Fruit fly (Drosophila melanogaster) whole organism, embryonic: Measurements from ENCODE around the gene Nab2.
A peak's percentile ranks its signal among the peaks of the same experiment; 100 is the strongest.

Experiments
- CG1024 ChIP-seq: fragments of 200-800 bp; sonication (Bioruptor generic); IDR thresholded peaks from 2 replicates; pipeline ENCODE4 v1.3.6; 2022; ENCODE audit warnings: missing biosample characterization, missing genetic modification characterization
- CG12071 ChIP-seq: fragments of 200-800 bp; sonication (Bioruptor generic); optimal IDR thresholded peaks from 3 replicates; lab custom pipeline; 2018; ENCODE audit warnings: missing biosample characterization, mild to moderate bottlenecking, missing genetic modification characterization
- CG12155 ChIP-seq: fragments of 200-800 bp; sonication (Bioruptor generic); optimal IDR thresholded peaks from 3 replicates; lab custom pipeline; 2016; ENCODE audit warnings: missing biosample characterization, missing genetic modification characterization
- CG12219 ChIP-seq: fragments of 200-800 bp; sonication (Bioruptor generic); optimal IDR thresholded peaks from 3 replicates; lab custom pipeline; 2018; ENCODE audit warnings: missing biosample characterization, mild to moderate bottlenecking, missing genetic modification characterization
- CG12236 ChIP-seq: fragments of 200-800 bp; sonication (Bioruptor generic); optimal IDR thresholded peaks from 2 replicates; lab custom pipeline; 2016; ENCODE audit warnings: missing biosample characterization, missing genetic modification characterization
- CG13775 ChIP-seq: fragments of 200-800 bp; sonication (Bioruptor generic); optimal IDR thresholded peaks from 3 replicates; lab custom pipeline; 2017; ENCODE audit warnings: missing biosample characterization, mild to moderate bottlenecking, missing genetic modification characterization
- CG14667 ChIP-seq: fragments of 200-800 bp; sonication (Bioruptor generic); IDR thresholded peaks from 2 replicates; pipeline ENCODE4 v1.3.6; 2022; ENCODE audit warnings: missing biosample characterization, missing genetic modification characterization
- CG15073 ChIP-seq: fragments of 200-800 bp; sonication (Bioruptor generic); optimal IDR thresholded peaks from 2 replicates; lab custom pipeline; 2016; ENCODE audit warnings: missing biosample characterization, missing genetic modification characterization
- CG1602 ChIP-seq: fragments of 200-800 bp; sonication (Bioruptor generic); optimal IDR thresholded peaks from 3 replicates; lab custom pipeline; 2016; ENCODE audit warnings: missing biosample characterization, missing genetic modification characterization
- CG1792 ChIP-seq: fragments of 200-800 bp; sonication (Bioruptor generic); optimal IDR thresholded peaks from 2 replicates; lab custom pipeline; 2016; ENCODE audit warnings: missing biosample characterization, missing genetic modification characterization
- CG3163 ChIP-seq: fragments of 200-800 bp; sonication (Bioruptor generic); optimal IDR thresholded peaks from 3 replicates; lab custom pipeline; 2016; ENCODE audit warnings: missing biosample characterization, missing genetic modification characterization
- CG32532 ChIP-seq: fragments of 200-800 bp; sonication (Bioruptor generic); IDR thresholded peaks from 2 replicates; pipeline ENCODE4 v1.3.6; 2022; ENCODE audit warnings: missing biosample characterization, missing genetic modification characterization
- CG6254 ChIP-seq: fragments of 200-800 bp; sonication (Bioruptor generic); optimal IDR thresholded peaks from 3 replicates; lab custom pipeline; 2017; ENCODE audit warnings: mild to moderate bottlenecking, missing biosample characterization, missing genetic modification reagents, missing genetic modification characterization
- CG7357 ChIP-seq: fragments of 200-800 bp; sonication (Bioruptor generic); IDR thresholded peaks from 3 replicates; pipeline ENCODE4 v1.3.6; 2022; ENCODE audit warnings: missing biosample characterization, missing genetic modification characterization
- CG7372 ChIP-seq: fragments of 200-800 bp; sonication (Bioruptor generic); IDR thresholded peaks from 2 replicates; pipeline ENCODE4 v1.3.6; 2022; ENCODE audit warnings: missing biosample characterization, missing genetic modification characterization
- CG7556 ChIP-seq: fragments of 200-800 bp; sonication (Bioruptor generic); optimal IDR thresholded peaks from 2 replicates; lab custom pipeline; 2017; ENCODE audit warnings: missing biosample characterization, mild to moderate bottlenecking, missing genetic modification characterization
- CG7786 ChIP-seq: fragments of 200-800 bp; sonication (Bioruptor generic); optimal IDR thresholded peaks from 2 replicates; lab custom pipeline; 2016; ENCODE audit warnings: missing biosample characterization, missing genetic modification characterization
- CG8478 ChIP-seq: fragments of >200 bp; optimal IDR thresholded peaks from 2 replicates; lab custom pipeline; 2018
- CG9215 ChIP-seq: fragments of 200-800 bp; sonication (Bioruptor generic); IDR thresholded peaks from 2 replicates; pipeline ENCODE4 v1.3.6; 2022; ENCODE audit warnings: missing biosample characterization, missing genetic modification characterization
- CHES-1-like ChIP-seq: fragments of 200-800 bp; sonication (Bioruptor generic); optimal IDR thresholded peaks from 2 replicates; lab custom pipeline; 2016; ENCODE audit warnings: missing biosample characterization, missing genetic modification characterization
- Dp ChIP-seq: fragments of 200-800 bp; sonication (Bioruptor generic); optimal IDR thresholded peaks from 2 replicates; lab custom pipeline; 2018; ENCODE audit warnings: missing biosample characterization, mild to moderate bottlenecking, missing genetic modification characterization, moderate library complexity
- Dref ChIP-seq: fragments of 200-800 bp; sonication (Bioruptor generic); IDR thresholded peaks from 2 replicates; pipeline ENCODE4 v1.3.6; 2022; ENCODE audit warnings: missing biosample characterization, missing genetic modification characterization
- E2f1 ChIP-seq: fragments of 200-800 bp; sonication (Bioruptor generic); IDR thresholded peaks from 2 replicates; pipeline ENCODE4 v1.3.6; 2022; ENCODE audit warnings: missing biosample characterization, missing genetic modification characterization
- Ets97D ChIP-seq: fragments of 200-800 bp; sonication (Bioruptor generic); optimal IDR thresholded peaks from 3 replicates; lab custom pipeline; 2016; ENCODE audit warnings: missing biosample characterization, missing genetic modification characterization
- Jarid2 ChIP-seq: fragments of 200-800 bp; sonication (Bioruptor generic); optimal IDR thresholded peaks from 3 replicates; lab custom pipeline; 2017; ENCODE audit warnings: mild to moderate bottlenecking, missing biosample characterization, missing genetic modification reagents, missing genetic modification characterization
- MBD-R2 ChIP-seq: fragments of 200-800 bp; sonication (Bioruptor generic); IDR thresholded peaks from 2 replicates; pipeline ENCODE4 v1.3.6; 2022; ENCODE audit warnings: missing biosample characterization, missing genetic modification characterization
- Max ChIP-seq: fragments of 200-800 bp; sonication (Bioruptor generic); optimal IDR thresholded peaks from 2 replicates; lab custom pipeline; 2016; ENCODE audit warnings: missing biosample characterization, mild to moderate bottlenecking, missing genetic modification characterization
- NfI ChIP-seq: fragments of 200-800 bp; sonication (Bioruptor generic); optimal IDR thresholded peaks from 3 replicates; lab custom pipeline; 2018; ENCODE audit warnings: missing biosample characterization, mild to moderate bottlenecking, missing genetic modification characterization, moderate library complexity
- Oaz ChIP-seq: fragments of 200-800 bp; sonication (Bioruptor generic); IDR thresholded peaks from 2 replicates; pipeline ENCODE4 v1.3.6; 2022; ENCODE audit warnings: missing biosample characterization, missing genetic modification characterization
- Opbp ChIP-seq: fragments of 200-800 bp; sonication (Bioruptor generic); IDR thresholded peaks from 3 replicates; pipeline ENCODE4 v1.3.6; 2022; ENCODE audit warnings: missing biosample characterization, missing genetic modification characterization; ENCODE audit not compliant: partially characterized antibody
- Ptx1 ChIP-seq: fragments of 200-800 bp; sonication (Bioruptor generic); IDR thresholded peaks from 2 replicates; pipeline ENCODE4 v1.3.6; 2022; ENCODE audit warnings: missing biosample characterization, missing genetic modification characterization
- Sin3A ChIP-seq: fragments of >200 bp; optimal IDR thresholded peaks from 2 replicates; lab custom pipeline; 2018
- Spps ChIP-seq: fragments of 200-800 bp; sonication (Bioruptor generic); optimal IDR thresholded peaks from 2 replicates; lab custom pipeline; 2018; ENCODE audit warnings: missing biosample characterization, mild to moderate bottlenecking, missing genetic modification characterization
- Vsx1 ChIP-seq: fragments of 200-800 bp; sonication (Bioruptor generic); optimal IDR thresholded peaks from 2 replicates; lab custom pipeline; 2017; ENCODE audit warnings: missing biosample characterization, mild to moderate bottlenecking, missing genetic modification characterization, missing genetic modification reagents
- bbx ChIP-seq: fragments of 200-800 bp; sonication (Bioruptor generic); IDR thresholded peaks from 2 replicates; pipeline ENCODE4 v1.3.6; 2022; ENCODE audit warnings: missing biosample characterization, missing genetic modification characterization; ENCODE audit not compliant: partially characterized antibody
- bsh ChIP-seq, 2 experiments: fragments of 200-800 bp; sonication (Bioruptor generic); optimal IDR thresholded peaks; 2 replicates each; lab custom pipeline; 2017 to 2018; ENCODE audit warnings: mild to moderate bottlenecking in 2 of 2, missing biosample characterization in 2 of 2, missing genetic modification characterization in 2 of 2, moderate library complexity in 1 of 2
- cwo ChIP-seq: fragments of 200-800 bp; sonication (Bioruptor generic); optimal IDR thresholded peaks from 3 replicates; lab custom pipeline; 2017; ENCODE audit warnings: missing biosample characterization, missing genetic modification characterization, mild to moderate bottlenecking, moderate library complexity, missing genetic modification reagents
- disco-r ChIP-seq: fragments of 200-800 bp; sonication (Bioruptor generic); optimal IDR thresholded peaks from 2 replicates; lab custom pipeline; 2016; ENCODE audit warnings: missing biosample characterization, missing genetic modification characterization
- fu2 ChIP-seq: fragments of 200-800 bp; sonication (Bioruptor generic); optimal IDR thresholded peaks from 2 replicates; lab custom pipeline; 2016; ENCODE audit warnings: missing biosample characterization, missing genetic modification characterization
- ham ChIP-seq: fragments of 200-800 bp; sonication (Bioruptor generic); IDR thresholded peaks from 2 replicates; pipeline ENCODE4 v1.3.6; 2022; ENCODE audit warnings: missing biosample characterization, missing genetic modification characterization
- hb ChIP-seq: fragments of 200-800 bp; sonication (Bioruptor generic); IDR thresholded peaks from 3 replicates; pipeline ENCODE4 v1.3.6; 2022; ENCODE audit warnings: missing biosample characterization, missing genetic modification characterization; ENCODE audit not compliant: partially characterized antibody
- hkb ChIP-seq, 2 experiments: fragments of 200-800 bp in 1 of 2; fragments of >200 bp in 1 of 2; sonication (Bioruptor generic) in 1 of 2; IDR thresholded peaks in 1 of 2; optimal IDR thresholded peaks in 1 of 2; 2 replicates each; pipeline versions ENCODE4 v1.3.6 to Lab custom; 2017 to 2022; ENCODE audit warnings: missing biosample characterization in 1 of 2, missing genetic modification characterization in 1 of 2
- inv ChIP-seq: fragments of 200-800 bp; sonication (Bioruptor generic); IDR thresholded peaks from 2 replicates; pipeline ENCODE4 v1.3.6; 2022; ENCODE audit warnings: missing biosample characterization, missing genetic modification characterization; ENCODE audit not compliant: partially characterized antibody
- pita ChIP-seq: fragments of 200-800 bp; sonication (Bioruptor generic); optimal IDR thresholded peaks from 2 replicates; lab custom pipeline; 2017; ENCODE audit warnings: missing biosample characterization, mild to moderate bottlenecking, missing genetic modification characterization
- run ChIP-seq: fragments of 200-800 bp; sonication (Bioruptor generic); optimal IDR thresholded peaks from 3 replicates; lab custom pipeline; 2018; ENCODE audit warnings: missing biosample characterization, mild to moderate bottlenecking, missing genetic modification characterization
- slbo ChIP-seq: fragments of 200-800 bp; sonication (Bioruptor generic); IDR thresholded peaks from 2 replicates; pipeline ENCODE4 v1.3.6; 2022; ENCODE audit warnings: missing biosample characterization, missing genetic modification characterization
- sob ChIP-seq: fragments of 200-800 bp; sonication (Bioruptor generic); IDR thresholded peaks from 2 replicates; pipeline ENCODE4 v1.3.6; 2022; ENCODE audit warnings: missing biosample characterization, missing genetic modification characterization
- tin ChIP-seq: fragments of 200-800 bp; sonication (Bioruptor generic); optimal IDR thresholded peaks from 3 replicates; lab custom pipeline; 2016; ENCODE audit warnings: missing biosample characterization, missing genetic modification characterization
- tup ChIP-seq: fragments of 200-800 bp; sonication (Bioruptor generic); optimal IDR thresholded peaks from 2 replicates; lab custom pipeline; 2016; ENCODE audit warnings: missing biosample characterization, mild to moderate bottlenecking, missing genetic modification characterization, moderate library complexity
- zfh1 ChIP-seq: fragments of 200-800 bp; sonication (Bioruptor generic); IDR thresholded peaks from 3 replicates; pipeline ENCODE4 v1.3.6; 2022; ENCODE audit warnings: missing biosample characterization, missing genetic modification characterization

Nab2 gene

DNA sequence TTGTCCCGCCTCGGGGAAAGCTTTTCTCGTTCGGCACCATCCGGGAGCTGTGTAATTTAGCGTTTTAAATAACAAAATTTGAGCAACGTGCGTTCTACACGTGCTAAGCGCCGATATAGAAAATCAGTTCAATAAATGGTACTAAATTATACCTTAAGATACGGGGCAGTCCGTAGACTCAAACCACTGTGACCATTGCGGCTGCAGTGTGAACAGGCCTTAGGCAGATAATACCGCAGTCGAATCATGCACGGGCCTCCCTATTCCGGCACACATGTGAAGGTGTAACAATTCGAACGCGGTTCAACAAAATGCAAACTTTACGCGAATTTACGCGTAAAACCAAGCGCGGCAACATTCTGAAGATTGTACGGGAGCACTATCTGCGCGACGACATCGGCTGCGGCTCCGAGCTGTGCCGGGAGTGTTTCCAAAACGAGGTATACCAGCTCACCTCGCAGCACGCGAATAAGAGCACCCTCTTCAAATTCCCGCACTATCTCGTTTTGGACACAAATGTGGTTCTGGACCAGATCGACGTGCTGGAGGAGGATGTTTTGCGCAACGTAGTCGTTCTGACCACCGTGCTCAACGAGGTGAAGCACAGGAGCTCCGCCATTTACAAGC, 15.1 kb upstream of the Nab2 start, which contains the start of the genes Rrp5 and Dis3 (continued):
- TF ChIP-seq sob (GFP tag; lab: Robert Waterston, UW), result peak; percentile 77
- TF ChIP-seq CG6254 (GFP tag; lab: Kevin White, UChicago), result peak; percentile 98
- TF ChIP-seq CHES-1-like, result peak; percentile 60
- TF ChIP-seq Sin3A (lab: Kevin White, UChicago), result peak; percentile 81
- peak; percentile 28 for TF ChIP-seq tin (GFP tag; lab: Kevin White, UChicago)
- no peak for TF ChIP-seq CG14667 (GFP tag; lab: Robert Waterston, UW)
- TF ChIP-seq CG13775 (GFP tag; lab: Kevin White, UChicago), result peak; percentile 42
- TF ChIP-seq CG12155, result peak; percentile 22
- TF ChIP-seq Dp, result peak; percentile 64
- peak; percentile 80 for TF ChIP-seq slbo
- TF ChIP-seq CG15073 (GFP tag; lab: Kevin White, UChicago), result no peak
- no peak for TF ChIP-seq CG7556
- TF ChIP-seq hkb (optimal IDR thresholded peaks at IDR 0.05; lab: Kevin White, UChicago), result peak; percentile 8
- no peak for TF ChIP-seq hkb (GFP tag; IDR thresholded peaks at IDR 0.05; lab: Robert Waterston, UW)
- no peak for TF ChIP-seq Spps (tag; lab: Kevin White, UChicago)
- TF ChIP-seq Vsx1 (GFP tag; lab: Kevin White, UChicago), result no peak
- TF ChIP-seq CG1602, result peak; percentile 3
- TF ChIP-seq zfh1 (GFP tag; lab: Robert Waterston, UW), result peak; percentile 44; the same call in 2 of the 3 replicates
- no peak for TF ChIP-seq CG7357 (GFP tag; lab: Robert Waterston, UW)
- TF ChIP-seq pita (GFP tag; lab: Kevin White, UChicago), result peak; percentile 69
- no peak for TF ChIP-seq ham (GFP tag; lab: Robert Waterston, UW)
- peak; percentile 95 for TF ChIP-seq Max (GFP tag; lab: Kevin White, UChicago)
- no peak for TF ChIP-seq CG12219 (GFP tag; lab: Kevin White, UChicago)
- TF ChIP-seq CG8478, result no peak
- no peak for TF ChIP-seq bsh (GFP tag; optimal IDR thresholded peaks at IDR 0.05; lab: Kevin White, UChicago)
- peak; percentile 14 for TF ChIP-seq CG3163
- peak; percentile 33 for TF ChIP-seq CG9215 (GFP tag; lab: Robert Waterston, UW)
- TF ChIP-seq Opbp (GFP tag; lab: Robert Waterston, UW), result peak; percentile 76
- TF ChIP-seq run (tag; lab: Kevin White, UChicago), result no peak
- no peak for TF ChIP-seq Jarid2 (GFP tag; lab: Kevin White, UChicago)
- TF ChIP-seq cwo (GFP tag; lab: Kevin White, UChicago), result peak; percentile 87
- peak; percentile 43 for TF ChIP-seq CG7786 (GFP tag; lab: Kevin White, UChicago)
- peak; percentile 38 for TF ChIP-seq fu2 (GFP tag; lab: Kevin White, UChicago)
- TF ChIP-seq CG1792 (GFP tag; lab: Kevin White, UChicago), result peak; percentile 96
- no peak for TF ChIP-seq hb (GFP tag; lab: Robert Waterston, UW)
- TF ChIP-seq Dref (GFP tag; lab: Robert Waterston, UW), result peak; percentile 58
- no peak; the same call in 1 of the 2 replicates for TF ChIP-seq inv
- no peak for TF ChIP-seq tup
- no peak for TF ChIP-seq CG12236 (GFP tag; lab: Kevin White, UChicago)
- TF ChIP-seq CG12071, result no peak
- peak; percentile 91 for TF ChIP-seq CG1024 (GFP tag; lab: Robert Waterston, UW)
- 0 out of 2 replicates have a peak, but pooled peaks have one; percentile 31 for TF ChIP-seq CG7372
- TF ChIP-seq Oaz (GFP tag; lab: Robert Waterston, UW), result no peak
- TF ChIP-seq E2f1, result 0 out of 2 replicates have a peak, but pooled peaks have one; percentile 22
- TF ChIP-seq MBD-R2 (GFP tag; lab: Robert Waterston, UW), result peak; percentile 99
- peak; percentile 65 for TF ChIP-seq CG32532 (GFP tag; lab: Robert Waterston, UW)
- TF ChIP-seq Ets97D (GFP tag; lab: Kevin White, UChicago), result peak; percentile 81
- peak; percentile 58; the same call in 1 of the 2 replicates for TF ChIP-seq bbx (GFP tag; lab: Robert Waterston, UW)
- TF ChIP-seq Ptx1 (GFP tag; lab: Robert Waterston, UW), result peak; percentile 45; the same call in 1 of the 2 replicates
- TF ChIP-seq NfI (GFP tag; lab: Kevin White, UChicago), result no peak
- TF ChIP-seq disco-r (GFP tag; lab: Kevin White, UChicago), result no peak
